Worm (Caenorhabditis elegans): ENCODE measurements around the gene gex-3.

gex-3 gene

DNA sequence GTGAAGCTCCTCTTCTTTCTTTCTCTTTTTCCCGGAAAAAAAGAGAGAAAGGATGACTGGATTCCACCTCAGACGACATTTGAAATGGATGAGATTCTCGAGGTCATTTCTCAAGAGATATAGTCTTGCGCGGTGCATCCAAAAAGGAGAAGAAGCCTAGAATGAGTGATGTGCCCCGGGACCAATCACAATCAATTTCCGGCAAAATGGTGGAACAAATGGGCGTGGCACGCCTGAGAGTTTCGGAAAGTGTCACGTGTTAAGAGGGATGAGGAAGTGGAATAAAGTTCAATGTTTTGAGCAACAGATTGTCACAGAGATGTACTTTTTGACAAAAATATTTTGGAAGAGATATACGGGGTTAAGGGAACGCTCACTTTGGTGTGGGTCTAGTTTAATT, 21.4 kb downstream of the gex-3 start:
- TF ChIP-seq nhr-21 (tag; optimal IDR thresholded peaks at IDR 0.05) (no peak), crh-2 (tag; optimal IDR thresholded peaks at IDR 0.05) (no peak), mbf-1 (tag; optimal IDR thresholded peaks at IDR 0.05) (no peak), ztf-11 (tag; optimal IDR thresholded peaks at IDR 0.05) (no peak), egl-27 (tag; optimal IDR thresholded peaks at IDR 0.05) (no peak), unc-39 (tag; optimal IDR thresholded peaks at IDR 0.05) (no peak), nhr-25 (tag; optimal IDR thresholded peaks at IDR 0.05) (no peak), lin-39 (tag; optimal IDR thresholded peaks at IDR 0.05) (no peak), blmp-1 (tag; optimal IDR thresholded peaks at IDR 0.05; ENCODE audit: insufficient read depth) (no peak), R02D3.7 (tag; optimal IDR thresholded peaks at IDR 0.05) (no peak), snpc-4 (tag; optimal IDR thresholded peaks at IDR 0.05) (no peak), ceh-82 (tag; optimal IDR thresholded peaks at IDR 0.05) (no peak), Y55F3AM.14 (GFP tag; optimal IDR thresholded peaks at IDR 0.05) (no peak), F13H6.1 (tag; optimal IDR thresholded peaks at IDR 0.05) (no peak), skn-1 (tag; optimal IDR thresholded peaks at IDR 0.05) (no peak), unc-55 (GFP tag; optimal IDR thresholded peaks at IDR 0.05) (no peak), alr-1 (tag; optimal IDR thresholded peaks at IDR 0.05) (no peak), nhr-11 (tag; optimal IDR thresholded peaks at IDR 0.05) (no peak), ztf-4 (tag; optimal IDR thresholded peaks at IDR 0.05) (no peak), elt-1 (tag; optimal IDR thresholded peaks at IDR 0.05) (no peak), nhr-6 (tag; optimal IDR thresholded peaks at IDR 0.05) (no peak), lsy-2 (tag; optimal IDR thresholded peaks at IDR 0.05) (peak in 1 of 2 experiments; percentile 5), mab-5 (tag; optimal IDR thresholded peaks at IDR 0.05) (peak; percentile 26), nhr-23 (tag; optimal IDR thresholded peaks at IDR 0.05) (no peak), nhr-77 (tag; optimal IDR thresholded peaks at IDR 0.05) (no peak), nhr-129 (tag; optimal IDR thresholded peaks at IDR 0.05) (no peak), ama-1 (optimal IDR thresholded peaks at IDR 0.05) (no peak), fos-1 (tag; optimal IDR thresholded peaks at IDR 0.05) (no peak), gmeb-1 (tag; optimal IDR thresholded peaks at IDR 0.05) (no peak), unc-62 (GFP tag; optimal IDR thresholded peaks at IDR 0.05) (peak; percentile 44), ztf-1 (GFP tag; conservative IDR thresholded peaks at IDR 0.05) (no peak), C34F6.9 (tag; optimal IDR thresholded peaks at IDR 0.05) (peak; percentile 9), lin-11 (tag; optimal IDR thresholded peaks at IDR 0.05) (no peak), mdl-1 (tag; optimal IDR thresholded peaks at IDR 0.05) (peak in 1 of 2 experiments; percentile 59), peb-1 (tag; optimal IDR thresholded peaks at IDR 0.05) (no peak), sem-4 (tag; optimal IDR thresholded peaks at IDR 0.05) (no peak), nhr-12 (tag; optimal IDR thresholded peaks at IDR 0.05) (no peak)

DNA sequence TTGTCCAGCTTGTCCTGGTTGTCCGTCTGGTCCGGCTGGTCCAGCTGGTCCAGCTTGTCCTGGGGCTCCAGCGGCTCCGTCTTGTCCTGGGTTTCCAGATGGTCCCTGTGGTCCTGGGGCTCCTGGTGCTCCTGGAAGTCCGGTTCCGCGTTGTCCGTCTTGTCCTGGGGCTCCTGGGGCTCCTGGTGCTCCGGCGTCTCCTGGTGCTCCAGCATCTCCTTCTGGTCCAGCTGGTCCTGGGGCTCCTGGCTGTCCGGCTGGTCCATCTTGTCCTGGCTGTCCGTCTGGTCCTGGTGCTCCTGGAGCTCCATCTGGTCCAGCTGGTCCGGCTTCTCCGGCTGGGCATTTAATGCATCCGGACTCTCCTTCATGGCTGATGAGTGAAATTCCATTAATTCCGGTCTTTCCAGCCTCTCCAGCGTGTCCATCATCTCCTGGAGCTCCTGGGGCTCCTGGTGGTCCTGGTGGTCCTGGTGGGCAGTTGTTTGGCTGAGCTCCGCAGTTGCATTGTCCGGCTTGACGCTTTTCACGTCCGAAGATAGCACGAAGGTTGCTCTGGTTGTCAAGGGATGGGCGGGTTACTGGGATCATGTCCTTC, 23.6 kb downstream of the gex-3 start:
- TF ChIP-seq nhr-12 (tag; optimal IDR thresholded peaks at IDR 0.05) (no peak), crh-2 (tag; optimal IDR thresholded peaks at IDR 0.05) (no peak), sma-3 (GFP tag; optimal IDR thresholded peaks at IDR 0.05) (no peak), mdl-1 (tag; optimal IDR thresholded peaks at IDR 0.05) (no peak), lin-11 (tag; optimal IDR thresholded peaks at IDR 0.05) (no peak), elt-1 (tag; optimal IDR thresholded peaks at IDR 0.05) (no peak), C34F6.9 (tag; optimal IDR thresholded peaks at IDR 0.05) (no peak), sem-4 (tag; optimal IDR thresholded peaks at IDR 0.05) (no peak), ceh-82 (tag; optimal IDR thresholded peaks at IDR 0.05) (no peak), unc-62 (GFP tag; optimal IDR thresholded peaks at IDR 0.05) (no peak), R02D3.7 (tag; optimal IDR thresholded peaks at IDR 0.05) (no peak), ztf-4 (tag; optimal IDR thresholded peaks at IDR 0.05) (no peak), nhr-237 (tag; optimal IDR thresholded peaks at IDR 0.05) (no peak), sma-9 (GFP tag; optimal IDR thresholded peaks at IDR 0.05) (no peak), sma-9 (tag; optimal IDR thresholded peaks at IDR 0.05) (no peak), ama-1 (optimal IDR thresholded peaks at IDR 0.05) (no peak), nhr-6 (tag; optimal IDR thresholded peaks at IDR 0.05) (no peak), blmp-1 (tag; optimal IDR thresholded peaks at IDR 0.05; ENCODE audit: insufficient read depth) (no peak), nhr-10 (tag; optimal IDR thresholded peaks at IDR 0.05) (no peak), mbf-1 (tag; optimal IDR thresholded peaks at IDR 0.05) (no peak)

Measured in whole organism, L2 larva.